Fruit fly (Drosophila melanogaster): ENCODE data around the gene CG18549.
A peak's percentile ranks its signal among the peaks of the same experiment; 100 is the strongest.

Gene CG18549

DNA sequence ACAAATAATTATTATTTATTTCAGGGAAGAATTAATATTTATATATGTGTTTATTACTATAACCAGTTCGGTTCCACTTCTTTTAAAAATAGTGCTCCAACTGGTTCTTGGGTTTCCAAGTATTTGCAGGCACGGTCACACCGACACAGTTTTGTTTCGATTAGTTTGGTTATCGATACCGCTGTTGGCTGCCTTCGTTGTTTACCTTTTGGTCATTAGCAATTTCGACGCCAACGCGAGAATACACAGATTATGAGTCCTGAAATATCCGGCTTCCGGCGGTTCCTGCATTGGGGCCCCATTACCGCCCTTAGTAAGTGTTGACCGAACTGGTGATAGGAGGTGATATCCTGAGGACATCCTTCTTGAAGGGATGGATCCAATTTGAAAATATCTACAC lies 40.9 kb upstream of the CG18549 start, which contains the start of gene CG5196 (continued):
- no peak for TF ChIP-seq CG8478 (optimal IDR thresholded peaks at IDR 0.05)
- TF ChIP-seq Awh (GFP tag; IDR thresholded peaks at IDR 0.05): no peak
- no peak for TF ChIP-seq ara (GFP tag; IDR thresholded peaks at IDR 0.05)
- TF ChIP-seq CHES-1-like (GFP tag; optimal IDR thresholded peaks at IDR 0.05): peak; percentile 40
- no peak for TF ChIP-seq CG4707 (GFP tag; optimal IDR thresholded peaks at IDR 0.05)
- TF ChIP-seq en (GFP tag; optimal IDR thresholded peaks at IDR 0.05): no peak
- TF ChIP-seq CG9215 (GFP tag; IDR thresholded peaks at IDR 0.05): no peak
- no peak for TF ChIP-seq h (optimal IDR thresholded peaks at IDR 0.05)
- TF ChIP-seq Rx (GFP tag; IDR thresholded peaks at IDR 0.05): no peak
- no peak for TF ChIP-seq CG3838 (GFP tag; optimal IDR thresholded peaks at IDR 0.05)
- TF ChIP-seq tio (GFP tag; optimal IDR thresholded peaks at IDR 0.05): no peak
- no peak for TF ChIP-seq Oli (tag; optimal IDR thresholded peaks at IDR 0.05)
- TF ChIP-seq CG4328 (GFP tag; optimal IDR thresholded peaks at IDR 0.05): no peak
- TF ChIP-seq CG11695 (GFP tag; IDR thresholded peaks at IDR 0.05): no peak
- no peak for TF ChIP-seq schlank (tag; optimal IDR thresholded peaks at IDR 0.05)
- TF ChIP-seq dpn (GFP tag; optimal IDR thresholded peaks at IDR 0.05): no peak
- no peak for TF ChIP-seq onecut (GFP tag; IDR thresholded peaks at IDR 0.05)
- no peak for TF ChIP-seq hb (GFP tag; IDR thresholded peaks at IDR 0.05; ENCODE audit: partially characterized antibody)
- TF ChIP-seq CG16815 (GFP tag; optimal IDR thresholded peaks at IDR 0.05): no peak
- TF ChIP-seq bbx (GFP tag; IDR thresholded peaks at IDR 0.05; ENCODE audit: partially characterized antibody): peak; percentile 77
- no peak for TF ChIP-seq CG31224 (GFP tag; IDR thresholded peaks at IDR 0.05)
- peak; percentile 13 for TF ChIP-seq CG10147 (GFP tag; optimal IDR thresholded peaks at IDR 0.05)
- no peak for TF ChIP-seq CG30431 (GFP tag; optimal IDR thresholded peaks at IDR 0.05)
- no peak for TF ChIP-seq Trl (optimal IDR thresholded peaks at IDR 0.05)
- no peak for TF ChIP-seq Trl (GFP tag; optimal IDR thresholded peaks at IDR 0.05)
- peak; percentile 49 for TF ChIP-seq CG17186 (GFP tag; optimal IDR thresholded peaks at IDR 0.05)
- TF ChIP-seq CG15601 (tag; optimal IDR thresholded peaks at IDR 0.05): no peak
- TF ChIP-seq CG2116 (GFP tag; optimal IDR thresholded peaks at IDR 0.05): peak; percentile 73
- no peak for TF ChIP-seq az2 (GFP tag; optimal IDR thresholded peaks at IDR 0.05)
- TF ChIP-seq Dad (GFP tag; optimal IDR thresholded peaks at IDR 0.05): no peak
- peak; percentile 89 for TF ChIP-seq zen (tag; optimal IDR thresholded peaks at IDR 0.05)
- TF ChIP-seq Meics (GFP tag; optimal IDR thresholded peaks at IDR 0.05): no peak
- no peak for TF ChIP-seq CG32767 (GFP tag; IDR thresholded peaks at IDR 0.05)
- no peak for TF ChIP-seq GATAe (GFP tag; conservative IDR thresholded peaks at IDR 0.05)
- no peak for TF ChIP-seq pita (GFP tag; optimal IDR thresholded peaks at IDR 0.05)
- TF ChIP-seq CG3995 (GFP tag; optimal IDR thresholded peaks at IDR 0.05): peak; percentile 78
- TF ChIP-seq dmrt11E (tag; optimal IDR thresholded peaks at IDR 0.05): no peak
- no peak for TF ChIP-seq cad (GFP tag; optimal IDR thresholded peaks at IDR 0.05)
- TF ChIP-seq Jarid2 (GFP tag; optimal IDR thresholded peaks at IDR 0.05): no peak
- TF ChIP-seq klu (GFP tag; IDR thresholded peaks at IDR 0.05): no peak
- TF ChIP-seq exex (tag; optimal IDR thresholded peaks at IDR 0.05): peak; percentile 64
- TF ChIP-seq Aef1 (GFP tag; IDR thresholded peaks at IDR 0.05): no peak
- TF ChIP-seq CG6765 (GFP tag; optimal IDR thresholded peaks at IDR 0.05): no peak
- TF ChIP-seq amos (GFP tag; IDR thresholded peaks at IDR 0.05; ENCODE audit: partially characterized antibody): peak; percentile 76
- TF ChIP-seq br (optimal IDR thresholded peaks at IDR 0.05): no peak
- no peak for TF ChIP-seq Lpt (GFP tag; optimal IDR thresholded peaks at IDR 0.05)
- no peak for TF ChIP-seq TFAM (GFP tag; optimal IDR thresholded peaks at IDR 0.05)
- TF ChIP-seq yki (optimal IDR thresholded peaks at IDR 0.05): no peak
- TF ChIP-seq Sox102F (GFP tag; optimal IDR thresholded peaks at IDR 0.05): no peak
- TF ChIP-seq Xbp1 (GFP tag; optimal IDR thresholded peaks at IDR 0.05): peak; percentile 12
- TF ChIP-seq inv (GFP tag; IDR thresholded peaks at IDR 0.05; ENCODE audit: partially characterized antibody): peak; percentile 51; the same call in 1 of the 2 replicates
- no peak for TF ChIP-seq CG11696 (GFP tag; IDR thresholded peaks at IDR 0.05)
- no peak for TF ChIP-seq CG5180 (GFP tag; optimal IDR thresholded peaks at IDR 0.05)
- TF ChIP-seq CG11456 (GFP tag; IDR thresholded peaks at IDR 0.05): no peak

Data from whole organism, embryonic.